Worm (Caenorhabditis elegans) whole organism, late embryonic: ENCODE results near the gene D1054.8.

Experiments used
- C38D4.7 ChIP-seq: fragments of 200-800 bp; sonication (Bioruptor generic); optimal IDR thresholded peaks from 2 replicates; lab custom pipeline; 2018; ENCODE audit warnings: mild to moderate bottlenecking, missing genetic modification characterization, moderate library complexity, missing compliant biosample characterization
- Y22D7AL.16 ChIP-seq: sonication (generic microtip); optimal IDR thresholded peaks from 2 replicates; lab custom pipeline; 2016; ENCODE audit warnings: missing genetic modification characterization, missing compliant biosample characterization
- ama-1 ChIP-seq: fragments of 150-350 bp; optimal IDR thresholded peaks from 2 replicates; lab custom pipeline; 2014
- ceh-9 ChIP-seq: sonication (generic microtip); optimal IDR thresholded peaks from 2 replicates; lab custom pipeline; 2016; ENCODE audit warnings: mild to moderate bottlenecking, missing genetic modification characterization, inconsistent platforms, missing compliant biosample characterization
- dmd-4 ChIP-seq: sonication (generic microtip); optimal IDR thresholded peaks from 2 replicates; lab custom pipeline; 2016; ENCODE audit warnings: borderline replicate concordance, missing genetic modification characterization, missing compliant biosample characterization
- fkh-10 ChIP-seq: fragments of 150-350 bp; optimal IDR thresholded peaks from 2 replicates; lab custom pipeline; 2014; ENCODE audit warnings: missing biosample characterization, missing genetic modification reagents, missing genetic modification characterization
- gmeb-2 ChIP-seq: sonication (generic microtip); optimal IDR thresholded peaks from 2 replicates; lab custom pipeline; 2016; ENCODE audit warnings: missing genetic modification characterization, inconsistent platforms, missing compliant biosample characterization
- hlh-8 ChIP-seq: sonication (generic microtip); optimal IDR thresholded peaks from 2 replicates; lab custom pipeline; 2016; ENCODE audit warnings: missing genotype, missing genetic modification characterization, missing compliant biosample characterization
- nfya-1 ChIP-seq: sonication (generic microtip); optimal IDR thresholded peaks from 2 replicates; lab custom pipeline; 2017; ENCODE audit warnings: missing genetic modification characterization, mild to moderate bottlenecking, missing compliant biosample characterization, antibody characterized with exemption, moderate library complexity
- pha-4 ChIP-seq: fragments of 150-350 bp; optimal IDR thresholded peaks from 2 replicates; lab custom pipeline; 2018; ENCODE audit warnings: missing biosample characterization, missing genetic modification reagents, missing genetic modification characterization
- sox-2 ChIP-seq: fragments of 200-800 bp; sonication (Bioruptor generic); IDR thresholded peaks from 2 replicates; pipeline ENCODE4 v1.3.6; 2022; ENCODE audit warnings: missing genetic modification reagents, missing genetic modification characterization, missing compliant biosample characterization

ce11 chrV:10768892-10769291 lies 15.2 kb upstream of the D1054.8 start:
- TF ChIP-seq gmeb-2 (tag; lab: Kevin White, UChicago) (no peak), nfya-1 (tag; lab: Kevin White, UChicago) (no peak), C38D4.7 (GFP tag; lab: Kevin White, UChicago) (no peak), fkh-10 (GFP tag; lab: Kevin White, UChicago) (no peak), pha-4 (tag; lab: Kevin White, UChicago) (no peak), hlh-8 (tag; lab: Kevin White, UChicago) (no peak), ama-1 (lab: Kevin White, UChicago) (no peak), dmd-4 (tag; lab: Kevin White, UChicago) (no peak), ceh-9 (tag; lab: Kevin White, UChicago) (no peak), sox-2 (GFP tag; lab: Robert Waterston, UW) (no peak), Y22D7AL.16 (tag; lab: Kevin White, UChicago) (no peak)
